Worm (Caenorhabditis elegans) whole organism, young adult: ENCODE measurements around the gene fipr-9.

Experiments used
- B0019.2 ChIP-seq: fragments of 200-800 bp; sonication (Bioruptor generic); conservative IDR thresholded peaks from 2 replicates; pipeline ENCODE4 v1.3.6; 2022; ENCODE audit warnings: missing genetic modification reagents, missing genetic modification characterization, missing compliant biosample characterization
- D2030.7 ChIP-seq: fragments of 200-800 bp; sonication (Bioruptor generic); IDR thresholded peaks from 2 replicates; pipeline ENCODE4 v1.3.6; 2022; ENCODE audit warnings: missing genetic modification reagents, missing genetic modification characterization, missing compliant biosample characterization
- F39B2.1 ChIP-seq: fragments of 200-800 bp; sonication (Bioruptor generic); IDR thresholded peaks from 2 replicates; pipeline ENCODE4 v1.3.6; 2022; ENCODE audit warnings: missing genetic modification reagents, missing genetic modification characterization, missing compliant biosample characterization
- F55B11.4 ChIP-seq: sonication (generic microtip); optimal IDR thresholded peaks from 2 replicates; lab custom pipeline; 2016; ENCODE audit warnings: missing compliant biosample characterization, missing genetic modification characterization, borderline replicate concordance; ENCODE audit not compliant: insufficient read depth
- K11D2.4 ChIP-seq: fragments of 200-800 bp; sonication (Bioruptor generic); IDR thresholded peaks from 2 replicates; pipeline ENCODE4 v1.3.6; 2022; ENCODE audit warnings: missing genetic modification reagents, missing genetic modification characterization, missing compliant biosample characterization
- Y53G8AR.9 ChIP-seq: fragments of 200-800 bp; sonication (Bioruptor generic); conservative IDR thresholded peaks from 2 replicates; pipeline ENCODE4 v1.3.6; 2022; ENCODE audit warnings: missing genetic modification reagents, missing genetic modification characterization, missing compliant biosample characterization
- ama-1 ChIP-seq, 3 experiments: fragments of 150-350 bp in 1 of 3; sonication (generic microtip) in 2 of 3; optimal IDR thresholded peaks; 2 replicates each; lab custom pipeline; 2014 to 2018; ENCODE audit warnings: missing biosample characterization in 2 of 3, missing genetic modification characterization in 2 of 3, missing genetic modification reagents in 2 of 3
- aptf-2 ChIP-seq: fragments of 200-800 bp; sonication (Bioruptor generic); conservative IDR thresholded peaks from 2 replicates; pipeline ENCODE4 v1.3.6; 2022; ENCODE audit warnings: missing genetic modification reagents, missing genetic modification characterization, missing compliant biosample characterization
- aptf-3 ChIP-seq: fragments of 200-800 bp; sonication (Bioruptor generic); IDR thresholded peaks from 2 replicates; pipeline ENCODE4 v1.3.6; 2022; ENCODE audit warnings: missing genetic modification characterization, missing compliant biosample characterization
- bed-2 ChIP-seq: fragments of 200-800 bp; sonication (Bioruptor generic); IDR thresholded peaks from 2 replicates; pipeline ENCODE4 v1.3.6; 2022; ENCODE audit warnings: missing genetic modification reagents, missing genetic modification characterization, missing compliant biosample characterization
- cebp-1 ChIP-seq, 2 experiments: fragments of 200-800 bp in 1 of 2; sonication (Bioruptor generic) in 1 of 2; sonication (generic microtip) in 1 of 2; IDR thresholded peaks in 1 of 2; optimal IDR thresholded peaks in 1 of 2; 2 replicates each; pipeline versions ENCODE4 v1.3.6 to Lab custom; 2017 to 2022; ENCODE audit warnings: missing compliant biosample characterization in 2 of 2, missing genetic modification characterization in 2 of 2, mild to moderate bottlenecking in 1 of 2, missing genetic modification reagents in 1 of 2, moderate library complexity in 1 of 2
- ceh-40 ChIP-seq: fragments of 200-800 bp; sonication (Bioruptor generic); IDR thresholded peaks from 2 replicates; pipeline ENCODE4 v1.3.6; 2022; ENCODE audit warnings: missing genetic modification characterization, missing compliant biosample characterization
- ceh-79 ChIP-seq: sonication (generic microtip); optimal IDR thresholded peaks from 2 replicates; lab custom pipeline; 2017; ENCODE audit warnings: mild to moderate bottlenecking, missing genetic modification characterization, missing compliant biosample characterization
- die-1 ChIP-seq: sonication (generic microtip); optimal IDR thresholded peaks from 2 replicates; lab custom pipeline; 2016; ENCODE audit warnings: missing genotype, mild to moderate bottlenecking, missing genetic modification characterization, missing compliant biosample characterization
- dox-1 ChIP-seq: fragments of 200-800 bp; sonication (Bioruptor generic); IDR thresholded peaks from 2 replicates; pipeline ENCODE4 v1.3.6; 2022; ENCODE audit warnings: missing genetic modification reagents, missing genetic modification characterization, missing compliant biosample characterization
- egl-18 ChIP-seq: fragments of 200-800 bp; sonication (Bioruptor generic); IDR thresholded peaks from 2 replicates; pipeline ENCODE4 v1.3.6; 2022; ENCODE audit warnings: missing genetic modification reagents, missing genetic modification characterization, missing compliant biosample characterization
- egl-44 ChIP-seq: fragments of 200-800 bp; sonication (Bioruptor generic); IDR thresholded peaks from 2 replicates; pipeline ENCODE4 v1.3.6; 2022; ENCODE audit warnings: missing genetic modification reagents, missing genetic modification characterization, missing compliant biosample characterization
- egrh-3 ChIP-seq: fragments of 200-800 bp; sonication (Bioruptor generic); IDR thresholded peaks from 2 replicates; pipeline ENCODE4 v1.3.6; 2022; ENCODE audit warnings: missing genetic modification reagents, missing genetic modification characterization, missing compliant biosample characterization
- ekl-4 ChIP-seq: fragments of 200-800 bp; sonication (Bioruptor generic); IDR thresholded peaks from 2 replicates; pipeline ENCODE4 v1.3.6; 2022; ENCODE audit warnings: missing genetic modification reagents, missing genetic modification characterization, missing compliant biosample characterization
- fkh-3 ChIP-seq: sonication (generic microtip); optimal IDR thresholded peaks from 2 replicates; lab custom pipeline; 2016; ENCODE audit warnings: mild to moderate bottlenecking, missing genetic modification characterization, missing compliant biosample characterization
- gei-17 ChIP-seq: fragments of 200-800 bp; sonication (Bioruptor generic); optimal IDR thresholded peaks from 2 replicates; lab custom pipeline; 2018; ENCODE audit warnings: mild to moderate bottlenecking, missing genetic modification characterization, missing compliant biosample characterization
- hlh-26 ChIP-seq: fragments of 200-800 bp; sonication (Bioruptor generic); conservative IDR thresholded peaks from 2 replicates; pipeline ENCODE4 v1.3.6; 2022; ENCODE audit warnings: missing genetic modification reagents, missing genetic modification characterization, missing compliant biosample characterization
- hmg-1.2 ChIP-seq: fragments of 200-800 bp; sonication (Bioruptor generic); IDR thresholded peaks from 2 replicates; pipeline ENCODE4 v1.3.6; 2022; ENCODE audit warnings: missing genetic modification reagents, missing genetic modification characterization, missing compliant biosample characterization
- hsf-1 ChIP-seq: fragments of 200-800 bp; sonication (Bioruptor generic); IDR thresholded peaks from 2 replicates; pipeline ENCODE4 v1.3.6; 2022; ENCODE audit warnings: missing genetic modification reagents, missing genetic modification characterization, missing compliant biosample characterization
- let-526 ChIP-seq: fragments of 200-800 bp; sonication (Bioruptor generic); IDR thresholded peaks from 2 replicates; pipeline ENCODE4 v1.3.6; 2022; ENCODE audit warnings: missing genetic modification reagents, missing genetic modification characterization, missing compliant biosample characterization
- lin-26 ChIP-seq: fragments of 200-800 bp; sonication (Bioruptor generic); IDR thresholded peaks from 2 replicates; pipeline ENCODE4 v1.3.6; 2022; ENCODE audit warnings: missing genetic modification reagents, missing genetic modification characterization, missing compliant biosample characterization
- lsl-1 ChIP-seq: fragments of 200-800 bp; sonication (Bioruptor generic); optimal IDR thresholded peaks from 2 replicates; lab custom pipeline; 2018; ENCODE audit warnings: mild to moderate bottlenecking, missing genetic modification characterization, moderate library complexity, missing compliant biosample characterization
- madf-6 ChIP-seq: fragments of 200-800 bp; sonication (Bioruptor generic); IDR thresholded peaks from 2 replicates; pipeline ENCODE4 v1.3.6; 2022; ENCODE audit warnings: missing genetic modification reagents, missing genetic modification characterization, missing compliant biosample characterization
- mxl-1 ChIP-seq: sonication (generic microtip); optimal IDR thresholded peaks from 2 replicates; lab custom pipeline; 2016; ENCODE audit warnings: missing genetic modification characterization, missing compliant biosample characterization
- nfya-1 ChIP-seq: sonication (generic microtip); optimal IDR thresholded peaks from 2 replicates; lab custom pipeline; 2017; ENCODE audit warnings: antibody characterized with exemption, missing compliant biosample characterization, missing genetic modification characterization, borderline replicate concordance; ENCODE audit not compliant: insufficient read depth
- nfyb-1 ChIP-seq: fragments of 200-800 bp; sonication (Bioruptor generic); IDR thresholded peaks from 2 replicates; pipeline ENCODE4 v1.3.6; 2022; ENCODE audit warnings: missing genetic modification reagents, missing genetic modification characterization, missing compliant biosample characterization
- nhr-27 ChIP-seq: fragments of 200-800 bp; sonication (Bioruptor generic); optimal IDR thresholded peaks from 2 replicates; lab custom pipeline; 2018; ENCODE audit warnings: mild to moderate bottlenecking, missing genetic modification characterization, moderate library complexity, missing compliant biosample characterization
- pha-4 ChIP-seq: fragments of 150-350 bp; sonication (generic microtip); optimal IDR thresholded peaks from 2 replicates; lab custom pipeline; 2014; ENCODE audit warnings: missing biosample characterization, missing genetic modification reagents, missing genetic modification characterization
- tbp1 ChIP-seq: fragments of 200-800 bp; sonication (Bioruptor generic); optimal IDR thresholded peaks from 2 replicates; lab custom pipeline; 2018; ENCODE audit warnings: mild to moderate bottlenecking, missing genetic modification characterization, missing compliant biosample characterization
- tlf-1 ChIP-seq: fragments of 200-800 bp; sonication (Bioruptor generic); optimal IDR thresholded peaks from 2 replicates; lab custom pipeline; 2018; ENCODE audit warnings: mild to moderate bottlenecking, missing genetic modification characterization, missing compliant biosample characterization
- xnd-1 ChIP-seq: sonication (generic microtip); optimal IDR thresholded peaks from 2 replicates; lab custom pipeline; 2016; ENCODE audit warnings: missing genotype, missing genetic modification reagents, missing genetic modification characterization, missing compliant biosample characterization
- zfh-2 ChIP-seq: fragments of 200-800 bp; sonication (Bioruptor generic); conservative IDR thresholded peaks from 2 replicates; pipeline ENCODE4 v1.3.6; 2022; ENCODE audit warnings: missing genetic modification reagents, missing genetic modification characterization, missing compliant biosample characterization
- ztf-18 ChIP-seq: sonication (generic microtip); optimal IDR thresholded peaks from 2 replicates; lab custom pipeline; 2016; ENCODE audit warnings: missing genotype, mild to moderate bottlenecking, missing genetic modification characterization, missing compliant biosample characterization
- ztf-3 ChIP-seq: fragments of 200-800 bp; sonication (Bioruptor generic); optimal IDR thresholded peaks from 2 replicates; lab custom pipeline; 2018; ENCODE audit warnings: mild to moderate bottlenecking, missing genetic modification characterization, missing compliant biosample characterization

Gene fipr-9

ce11 chrV:10246443-10246885 is 25.0 kb downstream of the fipr-9 start (continued):
- TF ChIP-seq cebp-1 (GFP tag; IDR thresholded peaks at IDR 0.05; lab: Robert Waterston, UW) (no peak), cebp-1 (tag; optimal IDR thresholded peaks at IDR 0.05; lab: Kevin White, UChicago) (peak; percentile 28), xnd-1 (peak; percentile 1), K11D2.4 (GFP tag; lab: Robert Waterston, UW) (0 out of 2 replicates have a peak, but pooled peaks have one; percentile 52), madf-6 (peak; percentile 50)

- no peak for TF ChIP-seq ekl-4 (GFP tag; lab: Robert Waterston, UW)
- TF ChIP-seq nfyb-1 (GFP tag; lab: Robert Waterston, UW), result 0 out of 2 replicates have a peak, but pooled peaks have one; percentile 25
- TF ChIP-seq lin-26 (GFP tag; lab: Robert Waterston, UW), result peak; percentile 44; the same call in 1 of the 2 replicates
- no peak for TF ChIP-seq egrh-3
- TF ChIP-seq hmg-1.2, result peak; percentile 17; the same call in 1 of the 2 replicates
- no peak for TF ChIP-seq hsf-1 (GFP tag; lab: Robert Waterston, UW)
- 0 out of 2 replicates have a peak, but pooled peaks have one; percentile 48 for TF ChIP-seq ceh-40 (GFP tag; lab: Robert Waterston, UW)
- TF ChIP-seq egl-44 (GFP tag; lab: Robert Waterston, UW), result 0 out of 2 replicates have a peak, but pooled peaks have one; percentile 47
- TF ChIP-seq D2030.7, result 0 out of 2 replicates have a peak, but pooled peaks have one; percentile 5
- no peak for TF ChIP-seq bed-2 (GFP tag; lab: Robert Waterston, UW)
- peak; percentile 10; the same call in 1 of the 2 replicates for TF ChIP-seq let-526 (GFP tag; lab: Robert Waterston, UW)
- TF ChIP-seq zfh-2 (GFP tag; lab: Robert Waterston, UW), result peak; percentile 82
- TF ChIP-seq dox-1, result 0 out of 2 replicates have a peak, but pooled peaks have one; percentile 9
These were observed 25.5 kb downstream of the fipr-9 start for ce11 chrV:10246967-10247366.

- TF ChIP-seq B0019.2 (no peak), tlf-1 (GFP tag; lab: Kevin White, UChicago) (no peak), ztf-18 (tag; lab: Kevin White, UChicago) (no peak), ama-1 (optimal IDR thresholded peaks at IDR 0.05; lab: Kevin White, UChicago) (no peak), ama-1 (GFP tag; optimal IDR thresholded peaks at IDR 0.05; lab: Kevin White, UChicago) (no peak), egl-44 (GFP tag; lab: Robert Waterston, UW) (no peak), fkh-3 (tag; lab: Kevin White, UChicago) (no peak), ceh-79 (no peak), nfya-1 (no peak), mxl-1 (tag; lab: Kevin White, UChicago) (no peak)
These were observed 26.3 kb downstream of the fipr-9 start for ce11 chrV:10247673-10248239.

- TF ChIP-seq Y53G8AR.9, result 0 out of 2 replicates have a peak, but pooled peaks have one; percentile 40
- 0 out of 2 replicates have a peak, but pooled peaks have one; percentile 9 for TF ChIP-seq nfyb-1 (GFP tag; lab: Robert Waterston, UW)
- no peak for TF ChIP-seq F55B11.4 (tag; lab: Kevin White, UChicago)
- TF ChIP-seq zfh-2 (GFP tag; lab: Robert Waterston, UW), result peak; percentile 44; the same call in 1 of the 2 replicates
- TF ChIP-seq, all 124 proteins: peak for 3
These were observed 27.0 kb downstream of the fipr-9 start, which contains the start of gene akt-1 for ce11 chrV:10248255-10248979. akt-1 (plus strand) TSS chrV:10248905.

- no peak for TF ChIP-seq pha-4
- TF ChIP-seq gei-17 (GFP tag; lab: Kevin White, UChicago), result no peak
- no peak for TF ChIP-seq ztf-3
- no peak for TF ChIP-seq hmg-1.2
- no peak for TF ChIP-seq tbp1 (GFP tag; lab: Kevin White, UChicago)
- no peak for TF ChIP-seq lsl-1 (GFP tag; lab: Kevin White, UChicago)
- TF ChIP-seq egl-18 (GFP tag; lab: Robert Waterston, UW), result no peak
- no peak for TF ChIP-seq hlh-26 (GFP tag; lab: Robert Waterston, UW)
- TF ChIP-seq nhr-27 (tag; lab: Kevin White, UChicago), result no peak
- TF ChIP-seq aptf-3 (GFP tag; lab: Robert Waterston, UW), result no peak
- TF ChIP-seq die-1, result no peak
- no peak for TF ChIP-seq F39B2.1 (GFP tag; lab: Robert Waterston, UW)
- no peak for TF ChIP-seq aptf-2
These were observed 28.1 kb downstream of the fipr-9 start for ce11 chrV:10249515-10249914.
